Worm (Caenorhabditis elegans): Measurements from ENCODE around the gene cdc-50.B.

Gene cdc-50.B

ce11 chrIV:8794895-8795665, 30.4 kb downstream of the cdc-50.B start (continued):
- TF ChIP-seq repo-1 (tag; optimal IDR thresholded peaks at IDR 0.05) (peak; percentile 83), rpc-1 (optimal IDR thresholded peaks at IDR 0.05) (no peak), rpc-1 (tag; optimal IDR thresholded peaks at IDR 0.05) (no peak), F23B12.7 (tag; optimal IDR thresholded peaks at IDR 0.05; ENCODE audit: insufficient read depth) (peak; percentile 12), let-526 (GFP tag; IDR thresholded peaks at IDR 0.05) (0 out of 2 replicates have a peak, but pooled peaks have one; percentile 57), gei-17 (GFP tag; optimal IDR thresholded peaks at IDR 0.05) (peak; percentile 76), ztf-25 (GFP tag; IDR thresholded peaks at IDR 0.05) (no peak), mes-4 (tag; optimal IDR thresholded peaks at IDR 0.05) (no peak), egrh-3 (GFP tag; IDR thresholded peaks at IDR 0.05) (peak; percentile 99), ccch-3 (GFP tag; optimal IDR thresholded peaks at IDR 0.05) (no peak), dpff-1 (tag; optimal IDR thresholded peaks at IDR 0.05) (no peak), F10E7.11 (tag; optimal IDR thresholded peaks at IDR 0.05) (peak; percentile 3), hmg-20 (GFP tag; IDR thresholded peaks at IDR 0.05) (peak; percentile 22; the same call in 1 of the 2 replicates), pbrm-1 (GFP tag; IDR thresholded peaks at IDR 0.05) (peak; percentile 73; the same call in 1 of the 2 replicates), lin-26 (GFP tag; IDR thresholded peaks at IDR 0.05) (peak; percentile 83), lin-54 (GFP tag; optimal IDR thresholded peaks at IDR 0.05) (peak; percentile 57), bed-2 (GFP tag; IDR thresholded peaks at IDR 0.05) (no peak), tlf-1 (GFP tag; optimal IDR thresholded peaks at IDR 0.05) (peak; percentile 52), B0035.1 (tag; optimal IDR thresholded peaks at IDR 0.05) (peak; percentile 60), ztf-26 (tag; optimal IDR thresholded peaks at IDR 0.05) (peak; percentile 93), K12H6.12 (tag; optimal IDR thresholded peaks at IDR 0.05) (peak; percentile 95), C17E4.6 (GFP tag; IDR thresholded peaks at IDR 0.05) (no peak), Y56A3A.18 (GFP tag; IDR thresholded peaks at IDR 0.05) (peak; percentile 73; the same call in 1 of the 2 replicates), B0019.2 (GFP tag; conservative IDR thresholded peaks at IDR 0.05) (no peak)

- TF ChIP-seq ZK185.1 (tag; optimal IDR thresholded peaks at IDR 0.05; ENCODE audit: poor library complexity, severe bottlenecking), result no peak
- TF ChIP-seq ceh-79 (tag; optimal IDR thresholded peaks at IDR 0.05), result no peak
- no peak for TF ChIP-seq hlh-12 (tag; optimal IDR thresholded peaks at IDR 0.05)
- peak; percentile 16 for TF ChIP-seq K12H6.12 (tag; optimal IDR thresholded peaks at IDR 0.05)
Measured at ce11 chrIV:8796246-8796645, 31.6 kb downstream of the cdc-50.B start.

ce11 chrIV:8798255-8798654, 33.6 kb downstream of the cdc-50.B start, which contains the start of gene clec-182:
Gene clec-182 (minus strand): TSS chrIV:8798355.
- no peak for TF ChIP-seq zim-3 (tag; optimal IDR thresholded peaks at IDR 0.05)
- TF ChIP-seq rcor-1 (GFP tag; IDR thresholded peaks at IDR 0.05), result no peak
- no peak for TF ChIP-seq madf-10 (tag; optimal IDR thresholded peaks at IDR 0.05)
- no peak for TF ChIP-seq bed-2 (GFP tag; IDR thresholded peaks at IDR 0.05)
- no peak for TF ChIP-seq die-1 (tag; optimal IDR thresholded peaks at IDR 0.05)
- no peak for TF ChIP-seq C06A6.2 (GFP tag; conservative IDR thresholded peaks at IDR 0.05)
- TF ChIP-seq efl-1 (GFP tag; optimal IDR thresholded peaks at IDR 0.05), result no peak
- no peak for TF ChIP-seq sdz-38 (tag; optimal IDR thresholded peaks at IDR 0.05)
- no peak for TF ChIP-seq let-526 (GFP tag; IDR thresholded peaks at IDR 0.05)

ce11 chrIV:8807327-8807726, 42.7 kb downstream of the cdc-50.B start:
- TF ChIP-seq lsl-1 (GFP tag; optimal IDR thresholded peaks at IDR 0.05) (no peak), ceh-58 (GFP tag; IDR thresholded peaks at IDR 0.05) (no peak), chd-7 (tag; optimal IDR thresholded peaks at IDR 0.05) (no peak), nhr-80 (tag; optimal IDR thresholded peaks at IDR 0.05) (peak; percentile 35), Y67H2A.10 (GFP tag; conservative IDR thresholded peaks at IDR 0.05) (no peak), F49E8.2 (tag; optimal IDR thresholded peaks at IDR 0.05; ENCODE audit: insufficient read depth) (no peak)

Measured in whole organism, young adult.